Fruit fly (Drosophila melanogaster) whole organism, embryonic: Measurements from ENCODE around the gene CG13392.

ENCODE experiments used
- CG11723 ChIP-seq: fragments of 200-800 bp; sonication (Bioruptor generic); optimal IDR thresholded peaks from 2 replicates; lab custom pipeline; 2017; ENCODE audit warnings: missing biosample characterization, mild to moderate bottlenecking, missing genetic modification characterization
- CG12744 ChIP-seq: fragments of 200-800 bp; sonication (Bioruptor generic); optimal IDR thresholded peaks from 2 replicates; lab custom pipeline; 2016; ENCODE audit warnings: missing biosample characterization, missing genetic modification characterization
- CG13894 ChIP-seq: fragments of 200-800 bp; sonication (Bioruptor generic); optimal IDR thresholded peaks from 3 replicates; lab custom pipeline; 2018; ENCODE audit warnings: missing biosample characterization, mild to moderate bottlenecking, missing genetic modification characterization, moderate library complexity
- CG18599 ChIP-seq: fragments of 200-800 bp; sonication (Bioruptor generic); optimal IDR thresholded peaks from 3 replicates; lab custom pipeline; 2017; ENCODE audit warnings: missing biosample characterization, missing genetic modification characterization, mild to moderate bottlenecking, moderate library complexity, missing genetic modification reagents
- CG32532 ChIP-seq: fragments of 200-800 bp; sonication (Bioruptor generic); IDR thresholded peaks from 2 replicates; pipeline ENCODE4 v1.3.6; 2022; ENCODE audit warnings: missing biosample characterization, missing genetic modification characterization
- CG4617 ChIP-seq: fragments of 200-800 bp; sonication (Bioruptor generic); optimal IDR thresholded peaks from 3 replicates; lab custom pipeline; 2016; ENCODE audit warnings: missing biosample characterization, missing genetic modification characterization, borderline replicate concordance
- CG4707 ChIP-seq: fragments of 200-800 bp; sonication (Bioruptor generic); optimal IDR thresholded peaks from 2 replicates; lab custom pipeline; 2018; ENCODE audit warnings: missing biosample characterization, mild to moderate bottlenecking, missing genetic modification characterization, moderate library complexity
- Dad ChIP-seq: fragments of 200-800 bp; sonication (Bioruptor generic); optimal IDR thresholded peaks from 3 replicates; lab custom pipeline; 2016; ENCODE audit warnings: missing biosample characterization, missing genetic modification characterization
- Fer1 ChIP-seq: fragments of 200-800 bp; sonication (Bioruptor generic); optimal IDR thresholded peaks from 2 replicates; lab custom pipeline; 2017; ENCODE audit warnings: missing biosample characterization, mild to moderate bottlenecking, missing genetic modification characterization
- Fer2 ChIP-seq: fragments of 200-800 bp; sonication (Bioruptor generic); optimal IDR thresholded peaks from 2 replicates; lab custom pipeline; 2018; ENCODE audit warnings: missing biosample characterization, mild to moderate bottlenecking, missing genetic modification characterization, moderate library complexity
- Hmr ChIP-seq: fragments of 200-800 bp; sonication (Bioruptor generic); optimal IDR thresholded peaks from 3 replicates; lab custom pipeline; 2017; ENCODE audit warnings: mild to moderate bottlenecking, missing biosample characterization, missing genetic modification reagents, missing genetic modification characterization
- Sry-β ChIP-seq: fragments of 200-800 bp; sonication (Bioruptor generic); optimal IDR thresholded peaks from 2 replicates; lab custom pipeline; 2018; ENCODE audit warnings: missing biosample characterization, mild to moderate bottlenecking, missing genetic modification characterization, moderate library complexity
- chn ChIP-seq: fragments of 200-800 bp; sonication (Bioruptor generic); optimal IDR thresholded peaks from 2 replicates; lab custom pipeline; 2016; ENCODE audit warnings: missing biosample characterization, missing genetic modification characterization
- pzg ChIP-seq: fragments of 200-800 bp; sonication (Bioruptor generic); optimal IDR thresholded peaks from 3 replicates; lab custom pipeline; 2018; ENCODE audit warnings: missing biosample characterization, mild to moderate bottlenecking, missing genetic modification characterization, moderate library complexity

DNA sequence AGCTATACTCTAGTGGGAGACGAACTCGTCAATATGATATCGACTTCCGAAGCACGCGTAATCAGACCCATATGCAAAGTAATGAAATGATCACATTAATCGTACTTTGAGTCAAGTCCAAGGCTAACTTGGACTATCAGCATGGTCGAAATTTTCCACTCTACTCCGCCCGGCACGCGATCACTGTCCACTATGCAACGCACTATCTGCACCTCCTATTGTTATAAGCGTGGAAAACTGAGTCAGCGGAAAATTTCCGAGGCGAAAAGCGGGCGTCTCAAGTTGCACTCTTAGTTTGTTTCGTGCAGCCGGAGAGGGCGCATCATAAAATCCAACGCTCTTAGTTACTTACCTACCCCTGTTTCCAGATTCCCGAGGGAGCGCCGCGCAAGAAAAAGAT is 3.2 kb upstream of the CG13392 start:
- TF ChIP-seq CG11723 (GFP tag; lab: Kevin White, UChicago), result no peak
- no peak for TF ChIP-seq CG18599 (GFP tag; lab: Kevin White, UChicago)
- no peak for TF ChIP-seq Hmr (GFP tag; lab: Kevin White, UChicago)
- no peak for TF ChIP-seq CG12744 (GFP tag; lab: Kevin White, UChicago)
- TF ChIP-seq CG4617 (GFP tag; lab: Kevin White, UChicago), result no peak
- TF ChIP-seq Sry-β (GFP tag; lab: Kevin White, UChicago), result no peak
- TF ChIP-seq Dad (GFP tag; lab: Kevin White, UChicago), result no peak
- TF ChIP-seq Fer2 (tag; lab: Kevin White, UChicago), result no peak
- TF ChIP-seq CG13894 (tag; lab: Kevin White, UChicago), result no peak
- no peak for TF ChIP-seq CG4707 (GFP tag; lab: Kevin White, UChicago)
- no peak for TF ChIP-seq chn (GFP tag; lab: Kevin White, UChicago)
- TF ChIP-seq CG32532 (GFP tag; lab: Robert Waterston, UW), result no peak
- TF ChIP-seq pzg, result no peak
- no peak for TF ChIP-seq Fer1
